Worm (Caenorhabditis elegans): ENCODE measurements around the gene F49H12.4.

ce11 chrX:2105310-2105709 is 25.7 kb downstream of the F49H12.4 start, which contains the start of gene F53B1.3:
- TF ChIP-seq C34F6.9 (tag; optimal IDR thresholded peaks at IDR 0.05) (no peak), ama-1 (optimal IDR thresholded peaks at IDR 0.05) (no peak), skn-1 (tag; optimal IDR thresholded peaks at IDR 0.05) (no peak), aly-2 (tag; optimal IDR thresholded peaks at IDR 0.05) (no peak), sma-9 (GFP tag; optimal IDR thresholded peaks at IDR 0.05) (no peak), sma-9 (tag; optimal IDR thresholded peaks at IDR 0.05) (no peak), mdl-1 (tag; optimal IDR thresholded peaks at IDR 0.05) (no peak), F13H6.1 (tag; optimal IDR thresholded peaks at IDR 0.05) (no peak), ceh-16 (tag; optimal IDR thresholded peaks at IDR 0.05) (no peak), snpc-4 (tag; optimal IDR thresholded peaks at IDR 0.05) (no peak), nhr-77 (tag; optimal IDR thresholded peaks at IDR 0.05) (no peak), zag-1 (tag; optimal IDR thresholded peaks at IDR 0.05) (no peak), gmeb-1 (tag; optimal IDR thresholded peaks at IDR 0.05) (no peak)
